Fruit fly (Drosophila melanogaster) whole organism, wandering third instar larva: Measurements from ENCODE around the gene CG2574.

ENCODE experiments used
- N ChIP-seq: fragments of >200 bp; optimal IDR thresholded peaks from 2 replicates; lab custom pipeline; 2018; ENCODE audit warnings: missing biosample characterization, missing external identifiers, missing genetic modification characterization
- OdsH ChIP-seq: fragments of 200-800 bp; sonication (Bioruptor generic); optimal IDR thresholded peaks from 2 replicates; lab custom pipeline; 2016; ENCODE audit warnings: missing biosample characterization, mild to moderate bottlenecking, missing genetic modification characterization
- Rel ChIP-seq, 2 experiments: fragments of 200-800 bp; sonication (Bioruptor generic) in 1 of 2; optimal IDR thresholded peaks; 2 replicates in 1 of 2; 3 replicates in 1 of 2; lab custom pipeline; 2016 to 2019; ENCODE audit warnings: mild to moderate bottlenecking in 2 of 2, missing biosample characterization in 2 of 2, missing genetic modification characterization in 2 of 2, moderate library complexity in 1 of 2
- jim ChIP-seq: fragments of 175-275, 200-325 bp; sonication (Bioruptor generic); optimal IDR thresholded peaks from 2 replicates; lab custom pipeline; 2016; ENCODE audit warnings: missing biosample characterization, mild to moderate bottlenecking, missing genetic modification characterization
- woc ChIP-seq: sonication (Bioruptor generic); optimal IDR thresholded peaks from 2 replicates; lab custom pipeline; 2016; ENCODE audit warnings: missing biosample characterization, mild to moderate bottlenecking, missing genetic modification characterization

DNA sequence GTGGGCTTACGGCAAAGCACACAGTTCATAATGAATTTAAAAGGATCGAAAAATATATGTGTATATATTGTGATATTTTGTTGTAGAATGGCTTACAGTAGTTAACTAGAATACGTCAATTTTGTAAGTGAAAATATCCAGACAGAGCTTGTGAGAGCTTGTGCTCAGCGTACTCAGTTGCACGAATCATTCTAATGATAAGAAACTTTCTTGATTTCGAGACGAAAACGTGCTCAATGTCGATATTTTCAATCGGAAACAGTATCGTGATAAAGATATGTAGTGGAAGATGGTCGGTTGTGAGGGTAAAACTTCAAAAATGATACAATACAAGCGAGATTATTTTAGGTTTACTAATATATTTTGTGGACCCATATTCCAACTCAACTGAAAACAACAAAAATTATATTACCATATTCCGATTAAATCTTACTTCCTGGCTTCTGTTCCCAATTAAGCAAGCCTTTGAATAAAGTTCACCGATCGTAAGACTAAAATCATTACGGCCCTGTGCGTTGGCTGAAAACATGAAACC is at the start of gene CG2574, which contains the start of gene CG32651:
- TF ChIP-seq N (GFP tag; lab: Kevin White, UChicago), result no peak
- no peak for TF ChIP-seq woc (GFP tag; lab: Kevin White, UChicago)
- no peak for TF ChIP-seq OdsH (GFP tag; lab: Kevin White, UChicago)
- TF ChIP-seq jim (GFP tag; lab: Kevin White, UChicago), result no peak
- TF ChIP-seq Rel (GFP tag; optimal IDR thresholded peaks at IDR 0.05; lab: Kevin White, UChicago), result no peak
- no peak for TF ChIP-seq Rel (tag; optimal IDR thresholded peaks at IDR 0.05; lab: Kevin White, UChicago)
